Worm (Caenorhabditis elegans): Measurements from ENCODE around the gene rtfo-1.
A peak's percentile ranks its signal among the peaks of the same experiment; 100 is the strongest.

The rtfo-1 gene

DNA sequence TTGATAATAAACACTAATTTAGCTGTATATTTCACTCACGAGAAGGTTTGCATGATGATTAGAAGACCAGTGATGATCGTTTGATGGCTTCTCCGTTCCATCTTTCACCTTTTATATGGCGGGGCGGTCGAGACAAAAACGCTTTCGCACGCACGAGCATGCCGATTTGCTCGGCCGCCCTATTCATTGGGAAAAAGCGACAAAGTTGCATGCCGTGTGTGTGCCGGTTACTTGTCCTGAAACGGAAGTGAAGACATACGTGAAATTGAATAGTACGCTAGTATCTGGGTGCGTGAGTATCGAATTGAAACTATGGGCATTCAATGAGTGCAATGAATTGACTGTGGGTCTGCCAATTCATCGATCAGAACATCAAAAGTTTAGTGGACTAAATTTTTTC is 40.4 kb upstream of the rtfo-1 start, which contains the start of gene idpc-5:
TSS of gene idpc-5 (minus strand) at position 101 of the 400 bp plus-strand sequence.
- TF ChIP-seq elt-3 (tag; optimal IDR thresholded peaks at IDR 0.05) (no peak), mep-1 (tag; optimal IDR thresholded peaks at IDR 0.05) (no peak), tbx-8 (GFP tag; optimal IDR thresholded peaks at IDR 0.05) (no peak), ham-2 (GFP tag; optimal IDR thresholded peaks at IDR 0.05) (no peak), nhr-237 (tag; optimal IDR thresholded peaks at IDR 0.05) (no peak), nhr-76 (tag; optimal IDR thresholded peaks at IDR 0.05) (no peak), ceh-39 (tag; optimal IDR thresholded peaks at IDR 0.05) (no peak), ces-1 (GFP tag; optimal IDR thresholded peaks at IDR 0.05) (no peak), pha-4 (tag; optimal IDR thresholded peaks at IDR 0.05) (no peak), mab-5 (tag; optimal IDR thresholded peaks at IDR 0.05) (no peak), nhr-12 (tag; optimal IDR thresholded peaks at IDR 0.05) (no peak), mls-2 (tag; optimal IDR thresholded peaks at IDR 0.05) (no peak), ceh-83 (GFP tag; optimal IDR thresholded peaks at IDR 0.05) (no peak), nhr-2 (tag; optimal IDR thresholded peaks at IDR 0.05) (no peak), lin-13 (tag; optimal IDR thresholded peaks at IDR 0.05) (no peak), flh-1 (GFP tag; optimal IDR thresholded peaks at IDR 0.05) (no peak), blmp-1 (tag; optimal IDR thresholded peaks at IDR 0.05) (no peak), sem-2 (GFP tag; optimal IDR thresholded peaks at IDR 0.05) (no peak), unc-120 (tag; optimal IDR thresholded peaks at IDR 0.05; ENCODE audit: poor library complexity, severe bottlenecking) (no peak), drap-1 (GFP tag; optimal IDR thresholded peaks at IDR 0.05) (no peak)

- TF ChIP-seq ztf-11 (tag; optimal IDR thresholded peaks at IDR 0.05) (no peak), elt-1 (tag; optimal IDR thresholded peaks at IDR 0.05; ENCODE audit: borderline replicate concordance, insufficient read depth) (no peak), bed-3 (GFP tag; optimal IDR thresholded peaks at IDR 0.05) (no peak), mls-2 (tag; optimal IDR thresholded peaks at IDR 0.05) (no peak), tbx-8 (GFP tag; optimal IDR thresholded peaks at IDR 0.05) (no peak), sem-2 (GFP tag; optimal IDR thresholded peaks at IDR 0.05) (no peak), elt-3 (tag; optimal IDR thresholded peaks at IDR 0.05) (no peak), lin-32 (GFP tag; optimal IDR thresholded peaks at IDR 0.05) (no peak), mep-1 (tag; optimal IDR thresholded peaks at IDR 0.05) (no peak), unc-120 (tag; optimal IDR thresholded peaks at IDR 0.05; ENCODE audit: poor library complexity, severe bottlenecking) (no peak), nhr-28 (tag; optimal IDR thresholded peaks at IDR 0.05) (no peak), nhr-237 (tag; optimal IDR thresholded peaks at IDR 0.05) (no peak), ham-2 (GFP tag; optimal IDR thresholded peaks at IDR 0.05) (no peak), hlh-1 (tag; optimal IDR thresholded peaks at IDR 0.05) (no peak), M03D4.4 (tag; optimal IDR thresholded peaks at IDR 0.05) (no peak), unc-62 (GFP tag; optimal IDR thresholded peaks at IDR 0.05) (no peak), ceh-39 (tag; optimal IDR thresholded peaks at IDR 0.05) (no peak), cnd-1 (tag; optimal IDR thresholded peaks at IDR 0.05) (no peak), zip-8 (tag; optimal IDR thresholded peaks at IDR 0.05) (no peak), mab-5 (tag; optimal IDR thresholded peaks at IDR 0.05) (no peak)
These were observed 39.0 kb upstream of the rtfo-1 start for ce11 chrV:9621437-9621836.

- peak; percentile 0 for TF ChIP-seq ceh-83 (GFP tag; optimal IDR thresholded peaks at IDR 0.05)
- no peak for TF ChIP-seq nhr-76 (tag; optimal IDR thresholded peaks at IDR 0.05)
These were observed 38.0 kb upstream of the rtfo-1 start for ce11 chrV:9620417-9620816.

- no peak for TF ChIP-seq snpc-4 (tag; optimal IDR thresholded peaks at IDR 0.05)
- no peak for TF ChIP-seq ztf-11 (tag; optimal IDR thresholded peaks at IDR 0.05)
- no peak for TF ChIP-seq pha-4 (tag; optimal IDR thresholded peaks at IDR 0.05)
- no peak for TF ChIP-seq ces-1 (GFP tag; optimal IDR thresholded peaks at IDR 0.05)
- no peak for TF ChIP-seq unc-62 (GFP tag; optimal IDR thresholded peaks at IDR 0.05)
- TF ChIP-seq M03D4.4 (tag; optimal IDR thresholded peaks at IDR 0.05), result no peak
- TF ChIP-seq bed-3 (GFP tag; optimal IDR thresholded peaks at IDR 0.05), result no peak
- no peak for TF ChIP-seq ham-2 (GFP tag; optimal IDR thresholded peaks at IDR 0.05)
- no peak for TF ChIP-seq unc-39 (tag; optimal IDR thresholded peaks at IDR 0.05)
- TF ChIP-seq drap-1 (GFP tag; optimal IDR thresholded peaks at IDR 0.05), result no peak
- TF ChIP-seq ceh-43 (GFP tag; optimal IDR thresholded peaks at IDR 0.05), result no peak
- TF ChIP-seq nhr-12 (tag; optimal IDR thresholded peaks at IDR 0.05), result no peak
- TF ChIP-seq mab-5 (tag; optimal IDR thresholded peaks at IDR 0.05), result no peak
- no peak for TF ChIP-seq nhr-237 (tag; optimal IDR thresholded peaks at IDR 0.05)
These were observed 37.4 kb upstream of the rtfo-1 start, which contains the start of gene idpc-6 for ce11 chrV:9619850-9620249. Gene idpc-6 (plus strand): TSS chrV:9620150.

Measured in whole organism, mixed stage, embryonic.